Worm (Caenorhabditis elegans) whole organism, L4 larva: ENCODE results near the gene vti-1.
"Not testable (repeated sequence)": the region's sequence is repeated elsewhere in the genome, so short reads cannot be mapped to it uniquely, and the experiment has no call there.

ENCODE experiments used
- D1046.2 ChIP-seq: fragments of 200-800 bp; sonication (Bioruptor generic); IDR thresholded peaks from 2 replicates; pipeline ENCODE4 v1.3.6; 2022; ENCODE audit warnings: missing genetic modification characterization, missing compliant biosample characterization
- F10B5.3 ChIP-seq: sonication (generic microtip); optimal IDR thresholded peaks from 2 replicates; lab custom pipeline; 2016; ENCODE audit warnings: mild to moderate bottlenecking, missing genetic modification characterization, missing compliant biosample characterization
- Y105C5A.15 ChIP-seq: fragments of 200-800 bp; sonication (Bioruptor generic); IDR thresholded peaks from 2 replicates; pipeline ENCODE4 v1.3.6; 2022; ENCODE audit warnings: missing genetic modification characterization, missing compliant biosample characterization
- aha-1 ChIP-seq: fragments of 150-350 bp; peaks from one replicate; lab custom pipeline; 2014; ENCODE audit warnings: missing biosample characterization, missing genetic modification characterization
- ama-1 ChIP-seq: fragments of 150-350 bp; optimal IDR thresholded peaks from 2 replicates; lab custom pipeline; 2014; ENCODE audit warnings: inconsistent platforms, mixed read lengths
- ceh-32 ChIP-seq: sonication (generic microtip); optimal IDR thresholded peaks from 2 replicates; lab custom pipeline; 2016; ENCODE audit warnings: mild to moderate bottlenecking, missing genetic modification characterization, missing compliant biosample characterization; ENCODE audit not compliant: poor library complexity
- ceh-82 ChIP-seq: sonication (generic microtip); optimal IDR thresholded peaks from 2 replicates; lab custom pipeline; 2017; ENCODE audit warnings: missing biosample characterization, missing genetic modification characterization
- ces-1 ChIP-seq: fragments of 150-350 bp; sonication (generic microtip); optimal IDR thresholded peaks from 4 replicates; lab custom pipeline; 2014; ENCODE audit warnings: missing biosample characterization, missing genetic modification reagents, missing genetic modification characterization
- daf-19 ChIP-seq: fragments of 200-800 bp; sonication (Bioruptor generic); conservative IDR thresholded peaks from 2 replicates; pipeline ENCODE4 v1.3.6; 2022; ENCODE audit warnings: missing genetic modification characterization, missing compliant biosample characterization
- dve-1 ChIP-seq: sonication (generic microtip); optimal IDR thresholded peaks from 2 replicates; lab custom pipeline; 2017; ENCODE audit warnings: antibody characterized with exemption, mild to moderate bottlenecking, missing genetic modification characterization, missing compliant biosample characterization; ENCODE audit not compliant: insufficient read depth
- egl-43 ChIP-seq: fragments of 200-800 bp; sonication (Bioruptor generic); IDR thresholded peaks from 2 replicates; pipeline ENCODE4 v1.3.6; 2022; ENCODE audit warnings: missing genetic modification reagents, missing genetic modification characterization, missing compliant biosample characterization
- fkh-10 ChIP-seq: fragments of 150-350 bp; optimal IDR thresholded peaks from 2 replicates; lab custom pipeline; 2014; ENCODE audit warnings: missing biosample characterization, missing genetic modification reagents, missing genetic modification characterization
- hif-1 ChIP-seq, 2 experiments: sonication (generic microtip); optimal IDR thresholded peaks; 2 replicates each; lab custom pipeline; 2016 to 2017; ENCODE audit warnings: missing compliant biosample characterization in 2 of 2, missing genetic modification characterization in 2 of 2, missing genetic modification reagents in 2 of 2, missing genotype in 2 of 2, mild to moderate bottlenecking in 1 of 2
- hlh-30 ChIP-seq: sonication (generic microtip); optimal IDR thresholded peaks from 2 replicates; lab custom pipeline; 2017; ENCODE audit warnings: antibody characterized with exemption, mild to moderate bottlenecking, missing genetic modification characterization, missing compliant biosample characterization; ENCODE audit not compliant: insufficient read depth
- lin-38 ChIP-seq: fragments of 200-800 bp; sonication (Bioruptor generic); IDR thresholded peaks from 2 replicates; pipeline ENCODE4 v1.3.6; 2022; ENCODE audit warnings: missing genetic modification reagents, missing genetic modification characterization, missing compliant biosample characterization
- lin-39 ChIP-seq: fragments of 150-350 bp; optimal IDR thresholded peaks from 2 replicates; lab custom pipeline; 2014; ENCODE audit warnings: missing biosample characterization, missing genetic modification reagents, missing genetic modification characterization
- mep-1 ChIP-seq: fragments of 150-350 bp; sonication (generic microtip); optimal IDR thresholded peaks from 3 replicates; lab custom pipeline; 2014; ENCODE audit warnings: missing biosample characterization, missing genetic modification characterization
- mes-2 ChIP-seq: sonication (generic microtip); optimal IDR thresholded peaks from 2 replicates; lab custom pipeline; 2016; ENCODE audit warnings: missing genotype, mild to moderate bottlenecking, missing genetic modification characterization, missing compliant biosample characterization; ENCODE audit not compliant: poor library complexity, severe bottlenecking
- mxl-2 ChIP-seq: fragments of 200-800 bp; sonication (Bioruptor generic); conservative IDR thresholded peaks from 2 replicates; pipeline ENCODE4 v1.3.6; 2022; ENCODE audit warnings: missing genetic modification reagents, missing genetic modification characterization, missing compliant biosample characterization
- nhr-102 ChIP-seq: sonication (generic microtip); optimal IDR thresholded peaks from 2 replicates; lab custom pipeline; 2016; ENCODE audit warnings: mild to moderate bottlenecking, missing genetic modification characterization, moderate library complexity, missing compliant biosample characterization
- nhr-237 ChIP-seq: sonication (generic microtip); optimal IDR thresholded peaks from 2 replicates; lab custom pipeline; 2017; ENCODE audit warnings: missing biosample characterization, missing genetic modification characterization
- nhr-25 ChIP-seq: sonication (generic microtip); optimal IDR thresholded peaks from 2 replicates; lab custom pipeline; 2017; ENCODE audit warnings: missing genetic modification characterization, mild to moderate bottlenecking, missing compliant biosample characterization, antibody characterized with exemption, moderate library complexity, borderline replicate concordance; ENCODE audit not compliant: insufficient read depth
- nhr-76 ChIP-seq: fragments of 150-350 bp; optimal IDR thresholded peaks from 2 replicates; lab custom pipeline; 2014; ENCODE audit warnings: missing biosample characterization, missing genetic modification characterization
- pha-4 ChIP-seq, 2 experiments: fragments of 150-350 bp in 1 of 2; fragments of 200-800 bp in 1 of 2; sonication (Bioruptor generic) in 1 of 2; IDR thresholded peaks in 1 of 2; optimal IDR thresholded peaks in 1 of 2; 2 replicates each; pipeline versions ENCODE4 v1.3.6 to Lab custom; 2014 to 2022; ENCODE audit warnings: missing genetic modification characterization in 2 of 2, missing genetic modification reagents in 2 of 2, missing biosample characterization in 1 of 2, missing compliant biosample characterization in 1 of 2
- rbr-2 ChIP-seq: sonication (generic microtip); optimal IDR thresholded peaks from 2 replicates; lab custom pipeline; 2016; ENCODE audit warnings: missing genotype, missing genetic modification characterization, missing compliant biosample characterization
- set-16 ChIP-seq: fragments of 200-800 bp; sonication (Bioruptor generic); IDR thresholded peaks from 2 replicates; pipeline ENCODE4 v1.3.6; 2022; ENCODE audit warnings: missing genetic modification reagents, missing genetic modification characterization, missing compliant biosample characterization
- skn-1 ChIP-seq: fragments of 150-350 bp; optimal IDR thresholded peaks from 2 replicates; lab custom pipeline; 2014; ENCODE audit warnings: missing biosample characterization, missing genetic modification characterization
- snpc-1.2 ChIP-seq: fragments of 200-800 bp; sonication (Bioruptor generic); IDR thresholded peaks from 2 replicates; pipeline ENCODE4 v1.3.6; 2022; ENCODE audit warnings: missing genetic modification reagents, missing genetic modification characterization, missing compliant biosample characterization
- zip-2 ChIP-seq: fragments of 150-350 bp; optimal IDR thresholded peaks from 2 replicates; lab custom pipeline; 2014; ENCODE audit warnings: missing biosample characterization, missing genetic modification characterization
- ztf-7 ChIP-seq: fragments of 150-350 bp; optimal IDR thresholded peaks from 2 replicates; lab custom pipeline; 2014; ENCODE audit warnings: missing biosample characterization, missing genetic modification characterization

vti-1 gene

ce11 chrIV:14774454-14774853 lies 8.0 kb upstream of the vti-1 start, which contains the start of gene Y57G11C.51:
Gene Y57G11C.51 (minus strand): TSS chrIV:14774554.
- not testable (repeated sequence) for TF ChIP-seq zip-2 (tag; lab: Kevin White, UChicago); daf-19; hif-1 (tag; optimal IDR thresholded peaks at IDR 0.05; lab: Kevin White, UChicago)

ce11 chrIV:14773280-14774071 lies 7.0 kb upstream of the vti-1 start, which contains the start of gene Y57G11C.36:
Gene Y57G11C.36 (minus strand): TSS chrIV:14773781.
- 0 out of 2 replicates have a peak, but pooled peaks have one; percentile 26 for TF ChIP-seq snpc-1.2 (GFP tag; lab: Robert Waterston, UW)
- no peak for TF ChIP-seq pha-4 (GFP tag; IDR thresholded peaks at IDR 0.05; lab: Robert Waterston, UW)
- no peak for TF ChIP-seq pha-4 (tag; optimal IDR thresholded peaks at IDR 0.05; lab: Kevin White, UChicago)
- no peak for TF ChIP-seq ztf-7
- TF ChIP-seq set-16 (GFP tag; lab: Robert Waterston, UW) = peak; percentile 79

DNA sequence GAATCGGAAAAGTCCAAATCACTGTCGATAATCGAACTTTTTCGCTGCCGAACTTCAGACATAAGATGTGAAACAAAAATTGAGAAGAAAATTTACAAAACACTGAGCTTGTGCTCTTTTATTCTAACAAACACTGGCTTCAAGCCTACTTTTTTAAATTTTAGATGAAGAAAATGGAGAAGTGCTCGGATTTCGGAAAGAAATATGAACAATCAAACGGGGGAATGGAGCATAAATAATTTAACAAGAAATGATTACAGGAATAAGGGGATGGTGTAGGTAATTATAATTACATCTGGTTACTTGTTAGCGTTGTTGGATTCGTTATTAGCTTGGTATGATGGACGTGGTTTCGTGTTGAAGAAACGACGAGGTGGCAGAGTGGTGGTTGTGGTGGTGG lies 4.9 kb upstream of the vti-1 start, which contains the start of gene degl-1:
Gene degl-1, minus strand, starts transcription at position 101 of the 400 bp plus-strand sequence.
- TF ChIP-seq nhr-102 (tag; lab: Kevin White, UChicago) = no peak
- TF ChIP-seq mep-1 (tag; lab: Kevin White, UChicago) = no peak
- TF ChIP-seq ceh-32 = no peak
- TF ChIP-seq lin-39 (tag; lab: Kevin White, UChicago) = no peak
- TF ChIP-seq D1046.2 = no peak
- no peak for TF ChIP-seq egl-43
- no peak for TF ChIP-seq hlh-30 (tag; lab: Kevin White, UChicago)
- TF ChIP-seq Y105C5A.15 (GFP tag; lab: Robert Waterston, UW) = no peak

DNA sequence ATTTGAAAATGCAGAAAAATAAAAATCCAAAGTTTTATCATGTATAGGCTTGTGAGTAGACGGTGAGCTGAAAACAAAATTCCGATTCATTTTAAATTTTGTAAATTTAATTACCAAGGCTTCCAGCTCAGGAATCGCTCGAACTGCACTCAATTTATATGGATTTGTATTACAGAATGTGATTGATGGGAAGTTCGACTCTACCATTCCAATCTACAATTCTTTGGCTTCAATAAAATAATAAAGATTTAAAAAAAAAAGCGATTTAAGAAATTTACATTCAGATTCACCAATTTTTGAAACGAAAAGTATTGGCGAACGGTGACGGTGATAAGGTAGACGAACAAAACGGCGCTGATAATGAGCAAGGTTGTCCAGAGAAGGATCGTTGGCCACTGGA lies 4.2 kb upstream of the vti-1 start:
- TF ChIP-seq lin-38 (GFP tag; lab: Robert Waterston, UW) (peak; percentile 33; the same call in 1 of the 2 replicates), F10B5.3 (tag; lab: Kevin White, UChicago) (no peak)

ce11 chrIV:14769218-14769835 lies 2.9 kb upstream of the vti-1 start, which contains the start of gene Y57G11C.43:
Gene Y57G11C.43 (plus strand): TSS chrIV:14769441.
- peak; percentile 14 for TF ChIP-seq dve-1 (tag; lab: Kevin White, UChicago)
- TF ChIP-seq mxl-2 (GFP tag; lab: Robert Waterston, UW) = no peak
- TF ChIP-seq skn-1 = no peak
- peak; percentile 7 for TF ChIP-seq ama-1 (lab: Kevin White, UChicago)
- no peak for TF ChIP-seq nhr-237 (tag; lab: Kevin White, UChicago)
- peak; percentile 27 for TF ChIP-seq mes-2 (tag; lab: Kevin White, UChicago)
- TF ChIP-seq aha-1 (tag; lab: Kevin White, UChicago) = peak; percentile 66
- TF ChIP-seq nhr-76 = no peak
- no peak for TF ChIP-seq ceh-82 (tag; lab: Kevin White, UChicago)
- TF ChIP-seq ces-1 = no peak
- TF ChIP-seq rbr-2 (tag; lab: Kevin White, UChicago) = no peak
- no peak for TF ChIP-seq nhr-25 (tag; lab: Kevin White, UChicago)
- TF ChIP-seq pha-4 (GFP tag; IDR thresholded peaks at IDR 0.05; lab: Robert Waterston, UW) = peak; percentile 21; the same call in 1 of the 2 replicates
- no peak for TF ChIP-seq pha-4 (tag; optimal IDR thresholded peaks at IDR 0.05; lab: Kevin White, UChicago)
- TF ChIP-seq fkh-10 = no peak
- peak; percentile 66 for TF ChIP-seq lin-38 (GFP tag; lab: Robert Waterston, UW)
- peak; percentile 83 for TF ChIP-seq snpc-1.2 (GFP tag; lab: Robert Waterston, UW)
